Fruit fly (Drosophila melanogaster): Measurements from ENCODE around the gene Surf4.

Surf4 gene

dm6 chr3R:15350993-15351426, 5.0 kb upstream of the Surf4 start, which contains the start of the genes Trs33 and Tmtc4 (continued):
- TF ChIP-seq MTF-1 (GFP tag; optimal IDR thresholded peaks at IDR 0.05; ENCODE audit: borderline replicate concordance): no peak
- TF ChIP-seq kay (GFP tag; optimal IDR thresholded peaks at IDR 0.05): no peak
- TF ChIP-seq sqz (GFP tag; optimal IDR thresholded peaks at IDR 0.05): no peak
- no peak for TF ChIP-seq kah (GFP tag; optimal IDR thresholded peaks at IDR 0.05)
- TF ChIP-seq CG15269 (tag; optimal IDR thresholded peaks at IDR 0.05): peak; percentile 59
- peak; percentile 57; the same call in 2 of the 3 replicates for TF ChIP-seq CG17361 (GFP tag; IDR thresholded peaks at IDR 0.05)
- no peak for TF ChIP-seq Poxn (GFP tag; IDR thresholded peaks at IDR 0.05)
- TF ChIP-seq schlank (tag; optimal IDR thresholded peaks at IDR 0.05): no peak
- no peak for TF ChIP-seq unc-4 (GFP tag; IDR thresholded peaks at IDR 0.05; ENCODE audit: partially characterized antibody)
- TF ChIP-seq gem (tag; optimal IDR thresholded peaks at IDR 0.05): peak; percentile 67
- TF ChIP-seq HLH4C (GFP tag; IDR thresholded peaks at IDR 0.05; ENCODE audit: partially characterized antibody): no peak
- peak; percentile 3 for TF ChIP-seq NfI (GFP tag; optimal IDR thresholded peaks at IDR 0.05)
- no peak for TF ChIP-seq CG14441 (GFP tag; IDR thresholded peaks at IDR 0.05)
- TF ChIP-seq MESR4 (GFP tag; optimal IDR thresholded peaks at IDR 0.05): peak; percentile 32
- TF ChIP-seq CG4282 (GFP tag; optimal IDR thresholded peaks at IDR 0.05): no peak
- TF ChIP-seq da (GFP tag; optimal IDR thresholded peaks at IDR 0.05): no peak
- no peak for TF ChIP-seq CG7786 (GFP tag; optimal IDR thresholded peaks at IDR 0.05)
- TF ChIP-seq sna (GFP tag; IDR thresholded peaks at IDR 0.05; ENCODE audit: partially characterized antibody): no peak
- peak in 1 of 2 experiments; percentile 25 for TF ChIP-seq bsh (GFP tag; optimal IDR thresholded peaks at IDR 0.05)
- peak; percentile 29 for TF ChIP-seq CG4328 (GFP tag; optimal IDR thresholded peaks at IDR 0.05)

- no peak for TF ChIP-seq NFAT (GFP tag; IDR thresholded peaks at IDR 0.05)
- peak; percentile 2 for TF ChIP-seq CG8388 (GFP tag; optimal IDR thresholded peaks at IDR 0.05)
- peak; percentile 96 for TF ChIP-seq zf30C (GFP tag; optimal IDR thresholded peaks at IDR 0.05)
- TF ChIP-seq sd (tag; optimal IDR thresholded peaks at IDR 0.05): peak; percentile 42
- no peak for TF ChIP-seq ATbp (GFP tag; optimal IDR thresholded peaks at IDR 0.05)
- TF ChIP-seq eyg (GFP tag; optimal IDR thresholded peaks at IDR 0.05): no peak
- TF ChIP-seq E2f2 (GFP tag; IDR thresholded peaks at IDR 0.05): peak; percentile 16; the same call in 1 of the 2 replicates
- no peak for TF ChIP-seq ash1 (GFP tag; optimal IDR thresholded peaks at IDR 0.05)
- TF ChIP-seq stwl (tag; optimal IDR thresholded peaks at IDR 0.05): peak; percentile 23
- no peak for TF ChIP-seq lab (GFP tag; optimal IDR thresholded peaks at IDR 0.05)
- TF ChIP-seq CG7556 (GFP tag; optimal IDR thresholded peaks at IDR 0.05): peak; percentile 2
- TF ChIP-seq sug (tag; optimal IDR thresholded peaks at IDR 0.05): no peak
- peak; percentile 14 for TF ChIP-seq CG13775 (GFP tag; optimal IDR thresholded peaks at IDR 0.05)
- TF ChIP-seq CG31365 (tag; optimal IDR thresholded peaks at IDR 0.05): no peak
- TF ChIP-seq cg (GFP tag; optimal IDR thresholded peaks at IDR 0.05): no peak
- TF ChIP-seq CG3281 (GFP tag; optimal IDR thresholded peaks at IDR 0.05): peak; percentile 39
- no peak for TF ChIP-seq tx (GFP tag; optimal IDR thresholded peaks at IDR 0.05)
- TF ChIP-seq caup (GFP tag; optimal IDR thresholded peaks at IDR 0.05; ENCODE audit: severe bottlenecking): peak; percentile 30
- TF ChIP-seq CG11456 (GFP tag; IDR thresholded peaks at IDR 0.05): no peak
- peak; percentile 36 for TF ChIP-seq kni (GFP tag; optimal IDR thresholded peaks at IDR 0.05)
- TF ChIP-seq E2f1 (GFP tag; IDR thresholded peaks at IDR 0.05): 0 out of 2 replicates have a peak, but pooled peaks have one; percentile 13
- peak; percentile 17 for TF ChIP-seq Hmr (GFP tag; optimal IDR thresholded peaks at IDR 0.05)
- no peak for TF ChIP-seq CG32767 (GFP tag; IDR thresholded peaks at IDR 0.05)
- TF ChIP-seq prd (optimal IDR thresholded peaks at IDR 0.05): no peak
- TF ChIP-seq prd (GFP tag; IDR thresholded peaks at IDR 0.05): peak; percentile 34; the same call in 1 of the 3 replicates
- peak; percentile 45 for TF ChIP-seq CG1603 (tag; optimal IDR thresholded peaks at IDR 0.05)
- TF ChIP-seq Fer1 (GFP tag; optimal IDR thresholded peaks at IDR 0.05): peak; percentile 50
- no peak for TF ChIP-seq ewg (GFP tag; optimal IDR thresholded peaks at IDR 0.05)
- peak; percentile 8 for TF ChIP-seq CG1233 (GFP tag; optimal IDR thresholded peaks at IDR 0.05)
- TF ChIP-seq CG4328 (GFP tag; optimal IDR thresholded peaks at IDR 0.05): no peak
Observed at dm6 chr3R:15347822-15348221, 1.8 kb upstream of the Surf4 start, which contains the start of the genes CG42726 and CG42727. TSS of gene CG42726 (plus strand) at chr3R:15348048. TSS of gene CG42727 (plus strand) at chr3R:15348048.
